Worm (Caenorhabditis elegans): ENCODE data around the gene srg-53.
"Not testable (repeated sequence)": the region's sequence is repeated elsewhere in the genome, so short reads cannot be mapped to it uniquely, and the experiment has no call there.

srg-53 gene

ce11 chrV:890835-891234 lies 11.6 kb downstream of the srg-53 start, which contains the start of gene srlf-22:
Gene srlf-22 (plus strand): TSS chrV:891135.
- not testable (repeated sequence) for TF ChIP-seq ztf-26 (tag; optimal IDR thresholded peaks at IDR 0.05); cebp-2 (GFP tag; IDR thresholded peaks at IDR 0.05); dox-1 (GFP tag; IDR thresholded peaks at IDR 0.05)

- no peak for TF ChIP-seq madf-10 (tag; optimal IDR thresholded peaks at IDR 0.05)
- no peak for TF ChIP-seq cebp-2 (GFP tag; IDR thresholded peaks at IDR 0.05)
- TF ChIP-seq hlh-26 (GFP tag; conservative IDR thresholded peaks at IDR 0.05): no peak
- TF ChIP-seq sea-2 (GFP tag; IDR thresholded peaks at IDR 0.05): no peak
- no peak for TF ChIP-seq nhr-120 (GFP tag; IDR thresholded peaks at IDR 0.05)
- TF ChIP-seq die-1 (tag; optimal IDR thresholded peaks at IDR 0.05): no peak
- no peak for TF ChIP-seq hrde-1 (tag; optimal IDR thresholded peaks at IDR 0.05; ENCODE audit: borderline replicate concordance)
- TF ChIP-seq madf-8 (GFP tag; conservative IDR thresholded peaks at IDR 0.05): no peak
- no peak for TF ChIP-seq ceh-27 (GFP tag; optimal IDR thresholded peaks at IDR 0.05)
- TF ChIP-seq D2030.7 (GFP tag; IDR thresholded peaks at IDR 0.05): no peak
- TF ChIP-seq T26A5.8 (tag; optimal IDR thresholded peaks at IDR 0.05): no peak
Observed at ce11 chrV:893437-894018, 14.3 kb downstream of the srg-53 start, which contains the start of the genes srlf-23 and srlf-20. Gene srlf-23 (minus strand): TSS chrV:893537. Gene srlf-20 (plus strand): TSS chrV:893968.

ce11 chrV:899087-899486 lies 19.8 kb downstream of the srg-53 start, which contains the start of gene nas-32:
Gene nas-32 (minus strand): TSS chrV:899187.
- no peak for TF ChIP-seq ceh-91 (GFP tag; IDR thresholded peaks at IDR 0.05)
- TF ChIP-seq F10E7.11 (tag; optimal IDR thresholded peaks at IDR 0.05): no peak
- no peak for TF ChIP-seq sptf-2 (GFP tag; optimal IDR thresholded peaks at IDR 0.05)
- no peak for TF ChIP-seq lag-1 (GFP tag; IDR thresholded peaks at IDR 0.05)

ce11 chrV:903460-903859 lies 24.2 kb downstream of the srg-53 start, which contains the start of gene fmo-5:
Gene fmo-5 (minus strand): TSS chrV:903665.
- TF ChIP-seq T07F8.4 (tag; optimal IDR thresholded peaks at IDR 0.05) (no peak), Y53G8AR.9 (GFP tag; conservative IDR thresholded peaks at IDR 0.05) (no peak), ztf-25 (GFP tag; IDR thresholded peaks at IDR 0.05) (no peak), hrde-1 (tag; optimal IDR thresholded peaks at IDR 0.05; ENCODE audit: borderline replicate concordance) (no peak), nhr-80 (tag; optimal IDR thresholded peaks at IDR 0.05) (peak; percentile 15), athp-1 (tag; optimal IDR thresholded peaks at IDR 0.05) (no peak), F22D6.2 (tag; optimal IDR thresholded peaks at IDR 0.05) (peak; percentile 25), tbp1 (GFP tag; optimal IDR thresholded peaks at IDR 0.05) (peak; percentile 35), madf-3 (GFP tag; IDR thresholded peaks at IDR 0.05) (0 out of 2 replicates have a peak, but pooled peaks have one; percentile 14), lag-1 (GFP tag; IDR thresholded peaks at IDR 0.05) (no peak), attf-5 (GFP tag; optimal IDR thresholded peaks at IDR 0.05) (peak; percentile 8), ztf-26 (tag; optimal IDR thresholded peaks at IDR 0.05) (peak; percentile 31), hmg-1.2 (GFP tag; IDR thresholded peaks at IDR 0.05) (peak; percentile 80), fkh-3 (tag; optimal IDR thresholded peaks at IDR 0.05) (no peak), mcd-1 (GFP tag; IDR thresholded peaks at IDR 0.05) (peak; percentile 58), cebp-1 (GFP tag; IDR thresholded peaks at IDR 0.05) (no peak), cebp-1 (tag; optimal IDR thresholded peaks at IDR 0.05) (peak; percentile 37), sptf-2 (GFP tag; optimal IDR thresholded peaks at IDR 0.05) (no peak), ceh-100 (GFP tag; IDR thresholded peaks at IDR 0.05) (no peak), C06A6.2 (GFP tag; conservative IDR thresholded peaks at IDR 0.05) (0 out of 2 replicates have a peak, but pooled peaks have one; percentile 28)
